Worm (Caenorhabditis elegans) whole organism, L4 larva: ENCODE measurements around the gene unc-8.

Experiments used
- D1046.2 ChIP-seq: fragments of 200-800 bp; sonication (Bioruptor generic); IDR thresholded peaks from 2 replicates; pipeline ENCODE4 v1.3.6; 2022; ENCODE audit warnings: missing genetic modification characterization, missing compliant biosample characterization
- F44E2.7 ChIP-seq: fragments of 200-800 bp; sonication (Bioruptor generic); IDR thresholded peaks from 2 replicates; pipeline ENCODE4 v2.1.2; 2022; ENCODE audit warnings: missing genetic modification characterization, missing compliant biosample characterization
- Y5F2A.4 ChIP-seq: fragments of 200-800 bp; sonication (Bioruptor generic); optimal IDR thresholded peaks from 2 replicates; lab custom pipeline; 2018; ENCODE audit warnings: mild to moderate bottlenecking, missing genetic modification characterization, missing compliant biosample characterization
- ZK337.2 ChIP-seq: fragments of 200-800 bp; sonication (Bioruptor generic); IDR thresholded peaks from 2 replicates; pipeline ENCODE4 v1.3.6; 2022; ENCODE audit warnings: missing genetic modification reagents, missing genetic modification characterization, missing compliant biosample characterization
- aly-2 ChIP-seq: sonication (generic microtip); optimal IDR thresholded peaks from 2 replicates; lab custom pipeline; 2018; ENCODE audit warnings: missing biosample characterization, missing genetic modification characterization
- attf-4 ChIP-seq: sonication (generic microtip); optimal IDR thresholded peaks from 3 replicates; lab custom pipeline; 2017; ENCODE audit warnings: missing biosample characterization, missing genetic modification characterization
- ceh-20 ChIP-seq: fragments of 200-800 bp; sonication (Bioruptor generic); IDR thresholded peaks from 2 replicates; pipeline ENCODE4 v1.3.6; 2022; ENCODE audit warnings: missing genetic modification reagents, missing genetic modification characterization, missing compliant biosample characterization
- ceh-32 ChIP-seq: sonication (generic microtip); optimal IDR thresholded peaks from 2 replicates; lab custom pipeline; 2016; ENCODE audit warnings: mild to moderate bottlenecking, missing genetic modification characterization, missing compliant biosample characterization; ENCODE audit not compliant: poor library complexity
- ceh-62 ChIP-seq: sonication (generic microtip); optimal IDR thresholded peaks from 2 replicates; lab custom pipeline; 2017; ENCODE audit warnings: missing biosample characterization, missing genetic modification characterization
- ceh-82 ChIP-seq: sonication (generic microtip); optimal IDR thresholded peaks from 2 replicates; lab custom pipeline; 2017; ENCODE audit warnings: missing biosample characterization, missing genetic modification characterization
- daf-16 ChIP-seq, 3 experiments: sonication (generic microtip); optimal IDR thresholded peaks; 2 replicates each; lab custom pipeline; 2016 to 2017; ENCODE audit warnings: missing genetic modification characterization in 3 of 3, missing genetic modification reagents in 3 of 3, mild to moderate bottlenecking in 2 of 3, missing compliant biosample characterization in 2 of 3, missing biosample characterization in 1 of 3, moderate library complexity in 1 of 3
- dmd-8 ChIP-seq: fragments of 200-800 bp; sonication (Bioruptor generic); IDR thresholded peaks from 2 replicates; pipeline ENCODE4 v1.3.6; 2022; ENCODE audit warnings: missing genetic modification characterization, missing compliant biosample characterization
- dmd-9 ChIP-seq: fragments of 200-800 bp; sonication (Bioruptor generic); IDR thresholded peaks from 2 replicates; pipeline ENCODE4 v1.3.6; 2022; ENCODE audit warnings: missing genetic modification reagents, missing genetic modification characterization, missing compliant biosample characterization
- dpl-1 ChIP-seq: fragments of 150-350 bp; optimal IDR thresholded peaks from 2 replicates; lab custom pipeline; 2014; ENCODE audit warnings: missing biosample characterization, missing genetic modification reagents, missing genetic modification characterization
- fos-1 ChIP-seq: fragments of 150-350 bp; optimal IDR thresholded peaks from 2 replicates; lab custom pipeline; 2014; ENCODE audit warnings: missing biosample characterization, missing genetic modification characterization
- hif-1 ChIP-seq, 2 experiments: sonication (generic microtip); optimal IDR thresholded peaks; 2 replicates each; lab custom pipeline; 2016 to 2017; ENCODE audit warnings: missing compliant biosample characterization in 2 of 2, missing genetic modification characterization in 2 of 2, missing genetic modification reagents in 2 of 2, missing genotype in 2 of 2, mild to moderate bottlenecking in 1 of 2
- hlh-11 ChIP-seq: fragments of 200-800 bp; sonication (Bioruptor generic); optimal IDR thresholded peaks from 2 replicates; lab custom pipeline; 2018; ENCODE audit warnings: mild to moderate bottlenecking, missing genetic modification characterization, missing compliant biosample characterization
- hmg-1.1 ChIP-seq: fragments of 200-800 bp; sonication (Bioruptor generic); IDR thresholded peaks from 2 replicates; pipeline ENCODE4 v1.3.6; 2022; ENCODE audit warnings: missing genetic modification reagents, missing genetic modification characterization, missing compliant biosample characterization
- jun-1 ChIP-seq: fragments of 150-350 bp; optimal IDR thresholded peaks from 2 replicates; lab custom pipeline; 2014; ENCODE audit warnings: missing biosample characterization, missing genetic modification reagents, missing genetic modification characterization
- lin-15B ChIP-seq: fragments of 150-350 bp; sonication (generic microtip); optimal IDR thresholded peaks from 3 replicates; lab custom pipeline; 2014; ENCODE audit warnings: missing biosample characterization, missing genetic modification characterization
- lir-3 ChIP-seq: sonication (generic microtip); optimal IDR thresholded peaks from 2 replicates; lab custom pipeline; 2016; ENCODE audit warnings: mild to moderate bottlenecking, missing genetic modification characterization, missing compliant biosample characterization
- madf-5 ChIP-seq, 2 experiments: fragments of 200-800 bp; sonication (Bioruptor generic); IDR thresholded peaks; 2 replicates each; pipeline ENCODE4 v1.3.6; 2022; ENCODE audit warnings: missing compliant biosample characterization in 2 of 2, missing genetic modification characterization in 2 of 2
- madf-9 ChIP-seq: fragments of 200-800 bp; sonication (Bioruptor generic); conservative IDR thresholded peaks from 2 replicates; pipeline ENCODE4 v1.3.6; 2022; ENCODE audit warnings: missing genetic modification reagents, missing genetic modification characterization, missing compliant biosample characterization
- mdt-29 ChIP-seq: fragments of 200-800 bp; sonication (Bioruptor generic); IDR thresholded peaks from 2 replicates; pipeline ENCODE4 v1.3.6; 2022; ENCODE audit warnings: missing genetic modification reagents, missing genetic modification characterization, missing compliant biosample characterization
- mxl-2 ChIP-seq: fragments of 200-800 bp; sonication (Bioruptor generic); conservative IDR thresholded peaks from 2 replicates; pipeline ENCODE4 v1.3.6; 2022; ENCODE audit warnings: missing genetic modification reagents, missing genetic modification characterization, missing compliant biosample characterization
- nhr-11 ChIP-seq: fragments of 150-350 bp; optimal IDR thresholded peaks from 2 replicates; lab custom pipeline; 2014; ENCODE audit warnings: missing biosample characterization, missing genetic modification characterization
- nhr-237 ChIP-seq: sonication (generic microtip); optimal IDR thresholded peaks from 2 replicates; lab custom pipeline; 2017; ENCODE audit warnings: missing biosample characterization, missing genetic modification characterization
- nhr-28 ChIP-seq: fragments of 150-350 bp; optimal IDR thresholded peaks from 2 replicates; lab custom pipeline; 2014; ENCODE audit warnings: missing biosample characterization, missing genetic modification characterization
- nhr-48 ChIP-seq: sonication (generic microtip); optimal IDR thresholded peaks from 2 replicates; lab custom pipeline; 2016; ENCODE audit warnings: mild to moderate bottlenecking, missing genetic modification characterization, missing compliant biosample characterization
- nhr-77 ChIP-seq: fragments of 150-350 bp; optimal IDR thresholded peaks from 2 replicates; lab custom pipeline; 2014; ENCODE audit warnings: missing biosample characterization, missing genetic modification characterization
- pha-4 ChIP-seq, 2 experiments: fragments of 150-350 bp in 1 of 2; fragments of 200-800 bp in 1 of 2; sonication (Bioruptor generic) in 1 of 2; IDR thresholded peaks in 1 of 2; optimal IDR thresholded peaks in 1 of 2; 2 replicates each; pipeline versions ENCODE4 v1.3.6 to Lab custom; 2014 to 2022; ENCODE audit warnings: missing genetic modification characterization in 2 of 2, missing genetic modification reagents in 2 of 2, missing biosample characterization in 1 of 2, missing compliant biosample characterization in 1 of 2
- rbr-2 ChIP-seq: sonication (generic microtip); optimal IDR thresholded peaks from 2 replicates; lab custom pipeline; 2016; ENCODE audit warnings: missing genotype, missing genetic modification characterization, missing compliant biosample characterization
- skn-1 ChIP-seq: fragments of 150-350 bp; optimal IDR thresholded peaks from 2 replicates; lab custom pipeline; 2014; ENCODE audit warnings: missing biosample characterization, missing genetic modification characterization
- snpc-1.2 ChIP-seq: fragments of 200-800 bp; sonication (Bioruptor generic); IDR thresholded peaks from 2 replicates; pipeline ENCODE4 v1.3.6; 2022; ENCODE audit warnings: missing genetic modification reagents, missing genetic modification characterization, missing compliant biosample characterization
- tra-1 ChIP-seq: fragments of 200-800 bp; sonication (Bioruptor generic); IDR thresholded peaks from 2 replicates; pipeline ENCODE4 v1.3.6; 2022; ENCODE audit warnings: missing genetic modification reagents, missing genetic modification characterization, missing compliant biosample characterization
- unc-130 ChIP-seq: sonication (generic microtip); optimal IDR thresholded peaks from 2 replicates; lab custom pipeline; 2016; ENCODE audit warnings: missing genetic modification reagents, missing genetic modification characterization, missing compliant biosample characterization
- unc-62 ChIP-seq, 3 experiments: fragments of 150-350 bp in 1 of 3; sonication (generic microtip); optimal IDR thresholded peaks in 2 of 3; peaks in 1 of 3; 1 replicate in 1 of 3; 2 replicates in 2 of 3; lab custom pipeline; 2014 to 2017; ENCODE audit warnings: missing biosample characterization in 3 of 3, missing genetic modification characterization in 3 of 3, missing genetic modification reagents in 3 of 3, missing genotype in 1 of 3
- zag-1 ChIP-seq: fragments of 150-350 bp; optimal IDR thresholded peaks from 2 replicates; lab custom pipeline; 2014; ENCODE audit warnings: missing biosample characterization, missing genetic modification characterization
- zfp-2 ChIP-seq: sonication (generic microtip); optimal IDR thresholded peaks from 2 replicates; lab custom pipeline; 2016; ENCODE audit warnings: mild to moderate bottlenecking, missing genetic modification characterization, missing compliant biosample characterization
- ztf-7 ChIP-seq: fragments of 150-350 bp; optimal IDR thresholded peaks from 2 replicates; lab custom pipeline; 2014; ENCODE audit warnings: missing biosample characterization, missing genetic modification characterization

Gene unc-8

DNA sequence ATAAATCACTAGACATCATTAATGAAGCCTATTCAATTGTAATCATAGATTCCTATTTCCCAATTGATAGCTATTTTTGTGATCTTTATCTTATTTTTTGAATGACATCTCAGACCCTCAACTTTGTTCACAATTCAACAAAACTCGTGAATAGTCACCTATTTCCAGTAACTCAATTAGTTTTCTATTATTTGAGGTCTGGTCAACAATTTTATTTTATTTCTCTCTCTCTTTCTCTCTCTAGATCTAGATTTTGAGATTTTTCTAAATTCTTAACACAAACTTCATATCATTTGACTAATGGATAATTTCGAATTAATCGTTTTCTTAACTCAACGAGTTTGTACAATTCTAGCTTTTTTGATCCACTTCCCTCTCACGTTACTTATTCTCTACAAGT lies 23.5 kb upstream of the unc-8 start, which contains the start of gene str-1:
Gene str-1, plus strand, starts transcription at position 301 of the 400 bp plus-strand sequence.
- TF ChIP-seq hlh-11 (tag; lab: Kevin White, UChicago) (no peak), mxl-2 (GFP tag; lab: Robert Waterston, UW) (no peak), nhr-77 (tag; lab: Kevin White, UChicago) (no peak), madf-5 (GFP tag; IDR thresholded peaks at IDR 0.05; lab: Robert Waterston, UW) (no peak), ZK337.2 (GFP tag; lab: Robert Waterston, UW) (no peak), zfp-2 (tag; lab: Kevin White, UChicago) (no peak), pha-4 (GFP tag; IDR thresholded peaks at IDR 0.05; lab: Robert Waterston, UW) (no peak), pha-4 (tag; optimal IDR thresholded peaks at IDR 0.05; lab: Kevin White, UChicago) (no peak), unc-130 (no peak), ztf-7 (tag; lab: Kevin White, UChicago) (no peak), lir-3 (tag; lab: Kevin White, UChicago) (no peak), dpl-1 (no peak), Y5F2A.4 (GFP tag; lab: Kevin White, UChicago) (no peak), ceh-82 (tag; lab: Kevin White, UChicago) (no peak), F44E2.7 (GFP tag; lab: Robert Waterston, UW) (no peak), jun-1 (no peak), hif-1 (tag; optimal IDR thresholded peaks at IDR 0.05; lab: Kevin White, UChicago) (no peak), madf-9 (GFP tag; lab: Robert Waterston, UW) (no peak), snpc-1.2 (GFP tag; lab: Robert Waterston, UW) (no peak)

DNA sequence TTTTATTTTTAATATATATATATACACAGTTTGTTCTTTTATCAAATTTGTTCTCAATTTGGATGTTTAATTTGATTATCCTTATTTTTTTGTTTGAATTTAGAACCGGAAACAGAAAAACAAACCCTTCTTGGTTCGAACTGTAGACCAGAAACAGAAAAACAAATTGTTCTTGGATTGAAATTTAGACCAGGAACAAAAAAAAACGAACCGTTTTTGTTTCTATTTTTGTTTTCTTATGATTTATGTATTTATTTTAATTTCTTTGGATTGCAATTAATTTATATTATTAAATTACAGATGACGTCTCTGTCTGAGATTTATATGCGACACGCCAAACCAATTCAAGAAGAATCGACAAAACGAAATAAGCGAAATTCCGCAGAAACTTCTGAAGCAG lies 21.6 kb upstream of the unc-8 start, which contains the start of gene C42D4.19:
Gene C42D4.19, plus strand, starts transcription at position 301 of the 400 bp plus-strand sequence.
- no peak for TF ChIP-seq ceh-62 (tag; lab: Kevin White, UChicago)
- TF ChIP-seq attf-4 (tag; lab: Kevin White, UChicago): no peak
- TF ChIP-seq unc-62 (GFP tag; optimal IDR thresholded peaks at IDR 0.05 in 1 of 2; lab: Kevin White, UChicago): no peak
- no peak for TF ChIP-seq unc-62 (tag; optimal IDR thresholded peaks at IDR 0.05; lab: Kevin White, UChicago)
- TF ChIP-seq hmg-1.1 (GFP tag; lab: Robert Waterston, UW): no peak
- no peak for TF ChIP-seq ztf-7 (tag; lab: Kevin White, UChicago)
- no peak for TF ChIP-seq nhr-28 (tag; lab: Kevin White, UChicago)
- TF ChIP-seq, all 104 proteins: peak for 0

DNA sequence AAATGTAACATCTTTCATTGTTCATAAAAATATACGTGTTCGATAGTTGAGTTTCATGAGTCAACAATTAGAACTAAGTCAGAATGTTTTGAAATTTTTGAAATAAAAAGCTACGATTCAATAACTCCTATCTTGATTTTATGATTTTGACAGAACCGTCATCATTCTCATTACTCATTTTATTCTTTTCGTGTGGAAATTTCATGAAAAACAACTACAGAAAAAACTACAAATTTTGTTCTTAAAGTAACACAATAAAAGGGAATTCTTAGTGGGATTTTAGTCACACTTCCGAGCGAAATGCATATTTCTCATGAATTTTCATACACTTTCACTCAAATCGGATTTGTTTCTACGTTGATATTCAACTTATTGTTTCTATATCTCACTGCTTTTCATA lies 20.1 kb upstream of the unc-8 start, which contains the start of gene str-44:
Gene str-44, plus strand, starts transcription at position 301 of the 400 bp plus-strand sequence.
- TF ChIP-seq dpl-1: no peak
- no peak for TF ChIP-seq dmd-8 (GFP tag; lab: Robert Waterston, UW)
- TF ChIP-seq daf-16 (GFP tag; optimal IDR thresholded peaks at IDR 0.05; lab: Kevin White, UChicago): no peak
- no peak for TF ChIP-seq daf-16 (tag; optimal IDR thresholded peaks at IDR 0.05; lab: Kevin White, UChicago)
- no peak for TF ChIP-seq nhr-11 (tag; lab: Kevin White, UChicago)
- no peak for TF ChIP-seq Y5F2A.4 (GFP tag; lab: Kevin White, UChicago)
- no peak for TF ChIP-seq skn-1 (tag; lab: Kevin White, UChicago)
- TF ChIP-seq lin-15B (tag; lab: Kevin White, UChicago): no peak
- no peak for TF ChIP-seq rbr-2 (tag; lab: Kevin White, UChicago)
- TF ChIP-seq nhr-237: no peak
- TF ChIP-seq dmd-9 (GFP tag; lab: Robert Waterston, UW): no peak
- no peak for TF ChIP-seq aly-2 (tag; lab: Kevin White, UChicago)
- no peak for TF ChIP-seq fos-1 (tag; lab: Kevin White, UChicago)
- no peak for TF ChIP-seq mxl-2 (GFP tag; lab: Robert Waterston, UW)
- TF ChIP-seq ceh-20 (GFP tag; lab: Robert Waterston, UW): no peak
- no peak for TF ChIP-seq D1046.2 (GFP tag; lab: Robert Waterston, UW)
- no peak for TF ChIP-seq zag-1 (tag; lab: Kevin White, UChicago)
- no peak for TF ChIP-seq tra-1 (GFP tag; lab: Robert Waterston, UW)
- no peak for TF ChIP-seq ceh-32 (tag; lab: Kevin White, UChicago)
- no peak for TF ChIP-seq mdt-29 (GFP tag; lab: Robert Waterston, UW)
- TF ChIP-seq nhr-48: no peak
